Worm (Caenorhabditis elegans) whole organism, late embryonic: ENCODE data around the gene F57F4.1.

Experiments
- F13H6.1 ChIP-seq: sonication (generic microtip); optimal IDR thresholded peaks from 2 replicates; lab custom pipeline; 2016; ENCODE audit warnings: missing genetic modification characterization, missing compliant biosample characterization
- K09A11.1 ChIP-seq: sonication (generic microtip); optimal IDR thresholded peaks from 2 replicates; lab custom pipeline; 2017; ENCODE audit warnings: antibody characterized with exemption, mild to moderate bottlenecking, missing genetic modification characterization, missing compliant biosample characterization; ENCODE audit not compliant: insufficient read depth
- ceh-18 ChIP-seq: sonication (generic microtip); optimal IDR thresholded peaks from 2 replicates; lab custom pipeline; 2016; ENCODE audit warnings: missing genetic modification characterization, missing compliant biosample characterization
- ceh-19 ChIP-seq: fragments of 200-800 bp; sonication (Bioruptor generic); optimal IDR thresholded peaks from 2 replicates; lab custom pipeline; 2018; ENCODE audit warnings: mild to moderate bottlenecking, missing genetic modification characterization, missing compliant biosample characterization
- ceh-2 ChIP-seq: sonication (generic microtip); optimal IDR thresholded peaks from 2 replicates; lab custom pipeline; 2016; ENCODE audit warnings: missing genotype, missing genetic modification characterization, missing compliant biosample characterization
- ceh-24 ChIP-seq: sonication (generic microtip); optimal IDR thresholded peaks from 2 replicates; lab custom pipeline; 2016; ENCODE audit warnings: mild to moderate bottlenecking, missing genetic modification characterization, missing compliant biosample characterization
- ceh-30 ChIP-seq: fragments of 150-350 bp; optimal IDR thresholded peaks from 2 replicates; lab custom pipeline; 2014; ENCODE audit warnings: missing biosample characterization, missing genetic modification characterization
- ceh-31 ChIP-seq: sonication (generic microtip); optimal IDR thresholded peaks from 2 replicates; lab custom pipeline; 2016; ENCODE audit warnings: missing genetic modification characterization, missing compliant biosample characterization
- ceh-34 ChIP-seq: sonication (generic microtip); optimal IDR thresholded peaks from 2 replicates; lab custom pipeline; 2016; ENCODE audit warnings: mild to moderate bottlenecking, missing genetic modification characterization, missing compliant biosample characterization
- che-1 ChIP-seq: sonication (generic microtip); optimal IDR thresholded peaks from 2 replicates; lab custom pipeline; 2016; ENCODE audit warnings: mild to moderate bottlenecking, missing genetic modification characterization, missing compliant biosample characterization
- elt-2 ChIP-seq: sonication (generic microtip); optimal IDR thresholded peaks from 2 replicates; lab custom pipeline; 2016; ENCODE audit warnings: missing genetic modification reagents, missing genetic modification characterization, missing compliant biosample characterization
- eyg-1 ChIP-seq: sonication (generic microtip); optimal IDR thresholded peaks from 2 replicates; lab custom pipeline; 2016; ENCODE audit warnings: missing genotype, missing genetic modification characterization, missing compliant biosample characterization
- fax-1 ChIP-seq: sonication (generic microtip); optimal IDR thresholded peaks from 2 replicates; lab custom pipeline; 2016; ENCODE audit warnings: missing genotype, missing genetic modification characterization, missing compliant biosample characterization
- fkh-10 ChIP-seq: fragments of 150-350 bp; optimal IDR thresholded peaks from 2 replicates; lab custom pipeline; 2014; ENCODE audit warnings: missing biosample characterization, missing genetic modification reagents, missing genetic modification characterization
- gmeb-2 ChIP-seq: sonication (generic microtip); optimal IDR thresholded peaks from 2 replicates; lab custom pipeline; 2016; ENCODE audit warnings: missing genetic modification characterization, inconsistent platforms, missing compliant biosample characterization
- lim-6 ChIP-seq: sonication (generic microtip); optimal IDR thresholded peaks from 2 replicates; lab custom pipeline; 2016; ENCODE audit warnings: missing genetic modification characterization, missing compliant biosample characterization
- madf-2 ChIP-seq: sonication (generic microtip); optimal IDR thresholded peaks from 2 replicates; lab custom pipeline; 2017; ENCODE audit warnings: missing genetic modification characterization, missing compliant biosample characterization
- nfya-1 ChIP-seq: sonication (generic microtip); optimal IDR thresholded peaks from 2 replicates; lab custom pipeline; 2017; ENCODE audit warnings: missing genetic modification characterization, mild to moderate bottlenecking, missing compliant biosample characterization, antibody characterized with exemption, moderate library complexity
- nhr-11 ChIP-seq: fragments of 150-350 bp; optimal IDR thresholded peaks from 2 replicates; lab custom pipeline; 2014; ENCODE audit warnings: missing biosample characterization, missing genetic modification characterization
- nhr-232 ChIP-seq: sonication (generic microtip); optimal IDR thresholded peaks from 2 replicates; lab custom pipeline; 2016; ENCODE audit warnings: missing genetic modification characterization, missing compliant biosample characterization
- pag-3 ChIP-seq: sonication (generic microtip); optimal IDR thresholded peaks from 2 replicates; lab custom pipeline; 2016; ENCODE audit warnings: missing compliant biosample characterization, missing genetic modification characterization, borderline replicate concordance
- pax-1 ChIP-seq: fragments of 150-350 bp; optimal IDR thresholded peaks from 2 replicates; lab custom pipeline; 2014; ENCODE audit warnings: missing biosample characterization, missing genetic modification characterization
- pha-4 ChIP-seq: fragments of 150-350 bp; optimal IDR thresholded peaks from 2 replicates; lab custom pipeline; 2018; ENCODE audit warnings: missing biosample characterization, missing genetic modification reagents, missing genetic modification characterization
- rnt-1 ChIP-seq: sonication (generic microtip); optimal IDR thresholded peaks from 2 replicates; lab custom pipeline; 2016; ENCODE audit warnings: missing genetic modification characterization, missing compliant biosample characterization
- sdc-2 ChIP-seq: sonication (generic microtip); optimal IDR thresholded peaks from 2 replicates; lab custom pipeline; 2016; ENCODE audit warnings: missing genotype, missing genetic modification characterization, missing compliant biosample characterization
- sox-4 ChIP-seq: sonication (generic microtip); optimal IDR thresholded peaks from 2 replicates; lab custom pipeline; 2017; ENCODE audit warnings: mild to moderate bottlenecking, missing genetic modification characterization, inconsistent platforms, missing compliant biosample characterization
- ttx-3 ChIP-seq: sonication (generic microtip); optimal IDR thresholded peaks from 2 replicates; lab custom pipeline; 2016; ENCODE audit warnings: missing genetic modification reagents, missing genetic modification characterization, missing compliant biosample characterization
- unc-3 ChIP-seq, 2 experiments: fragments of 200-800 bp in 1 of 2; sonication (Bioruptor generic) in 1 of 2; sonication (generic microtip) in 1 of 2; conservative IDR thresholded peaks in 1 of 2; optimal IDR thresholded peaks in 1 of 2; 2 replicates each; pipeline versions ENCODE4 v1.3.6 to Lab custom; 2016 to 2022; ENCODE audit warnings: missing compliant biosample characterization in 2 of 2, missing genetic modification characterization in 2 of 2, missing genetic modification reagents in 1 of 2
- unc-42 ChIP-seq: sonication (generic microtip); optimal IDR thresholded peaks from 2 replicates; lab custom pipeline; 2016; ENCODE audit warnings: missing genotype, missing genetic modification characterization, missing compliant biosample characterization
- unc-55 ChIP-seq: sonication (generic microtip); optimal IDR thresholded peaks from 2 replicates; lab custom pipeline; 2017; ENCODE audit warnings: missing biosample characterization, missing genetic modification reagents, missing genetic modification characterization
- unc-86 ChIP-seq: sonication (generic microtip); optimal IDR thresholded peaks from 2 replicates; lab custom pipeline; 2016; ENCODE audit warnings: missing genetic modification characterization, missing compliant biosample characterization
- zip-5 ChIP-seq: sonication (generic microtip); optimal IDR thresholded peaks from 2 replicates; lab custom pipeline; 2016; ENCODE audit warnings: missing genetic modification characterization, missing compliant biosample characterization

The F57F4.1 gene

DNA sequence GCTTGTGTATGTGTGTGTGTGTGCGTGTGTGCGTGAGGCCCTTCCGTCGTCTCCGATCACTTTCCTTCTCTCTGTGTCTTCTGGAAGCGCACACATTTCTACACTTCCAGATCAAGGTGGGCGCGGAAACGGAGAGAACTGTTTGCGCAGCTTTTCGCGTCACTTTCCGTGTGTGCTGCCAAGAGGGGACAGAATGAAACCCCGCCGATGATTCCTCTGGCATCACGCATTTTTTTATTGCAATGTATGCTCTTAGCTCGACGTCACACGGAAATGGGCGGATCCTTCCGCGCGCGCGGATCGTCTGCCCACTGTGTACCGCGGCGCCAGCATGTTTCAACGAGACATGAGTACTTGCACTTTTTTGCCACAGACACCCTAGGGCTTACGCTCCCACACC is 34.9 kb upstream of the F57F4.1 start:
- TF ChIP-seq nfya-1 (tag; lab: Kevin White, UChicago) (no peak), F13H6.1 (tag; lab: Kevin White, UChicago) (peak; percentile 55)

DNA sequence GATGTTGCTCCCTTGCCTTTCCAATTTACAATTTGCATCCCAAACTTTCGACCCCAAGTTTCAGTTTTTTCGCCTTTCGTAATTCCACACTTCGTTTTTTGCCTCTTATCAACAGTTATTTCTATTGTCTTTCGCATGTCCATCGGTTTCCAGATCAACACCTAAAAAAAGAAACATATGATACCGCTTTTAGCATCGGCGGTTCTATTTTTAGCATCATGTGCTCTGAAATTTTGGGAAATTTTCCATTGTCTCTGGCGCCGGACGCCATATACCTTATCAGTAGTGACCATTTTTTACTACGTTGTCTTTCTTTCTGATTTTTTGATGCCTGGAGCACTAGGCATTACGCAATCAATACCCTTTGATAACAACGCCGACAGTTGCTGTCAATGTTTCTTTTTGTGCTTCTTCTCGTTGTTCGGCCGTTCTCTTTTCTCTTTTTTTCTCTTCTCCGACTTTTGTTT is 34.3 kb upstream of the F57F4.1 start, which contains the start of gene bcl-11:
TSS of gene bcl-11 (plus strand) at position 51 of the 467 bp plus-strand sequence.
- TF ChIP-seq elt-2 (tag; lab: Kevin White, UChicago) (peak; percentile 22), ceh-24 (tag; lab: Kevin White, UChicago) (no peak)

DNA sequence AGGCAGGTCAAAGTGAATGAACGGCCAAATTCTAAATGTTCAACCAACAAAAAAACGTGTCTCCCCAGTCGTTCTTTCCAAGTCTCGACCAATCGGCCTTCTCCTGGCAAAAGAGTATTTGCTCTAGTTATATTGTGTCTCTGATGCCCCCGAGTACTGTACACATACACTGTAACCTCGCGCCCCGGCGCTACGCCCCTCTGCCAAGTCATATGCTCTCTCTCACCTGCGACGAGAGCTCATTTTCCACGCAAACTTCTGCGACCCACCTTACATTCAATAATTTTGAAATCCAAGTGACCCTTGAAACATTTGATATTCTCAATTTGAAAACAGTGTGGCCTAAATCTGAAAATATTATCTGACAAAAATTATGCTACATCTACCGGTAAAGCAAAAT is 33.0 kb upstream of the F57F4.1 start:
- no peak for TF ChIP-seq unc-42 (tag; lab: Kevin White, UChicago)
- peak; percentile 53 for TF ChIP-seq F13H6.1 (tag; lab: Kevin White, UChicago)
- TF ChIP-seq, all 69 proteins: peak for 1

DNA sequence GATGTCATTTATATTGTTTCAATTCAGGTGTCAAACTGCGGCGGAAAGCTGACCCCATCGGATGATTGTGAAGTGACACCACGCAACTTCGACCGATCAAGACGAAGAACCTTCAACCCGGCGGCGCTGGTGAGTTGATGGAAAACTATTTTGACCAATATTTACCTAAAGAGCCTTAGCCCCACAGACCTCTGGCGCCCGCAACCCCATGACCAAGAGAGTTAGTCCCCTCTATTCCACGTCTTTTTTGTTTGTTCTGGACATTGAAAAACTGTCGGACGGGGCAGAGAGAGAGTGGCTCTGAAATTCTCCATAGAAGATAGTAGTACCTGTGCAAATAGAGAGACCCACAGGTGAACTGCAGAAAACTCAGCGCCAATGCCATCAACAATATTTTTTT is 31.6 kb upstream of the F57F4.1 start:
- TF ChIP-seq unc-55 (no peak), ceh-30 (tag; lab: Kevin White, UChicago) (no peak), ceh-31 (tag; lab: Kevin White, UChicago) (no peak), che-1 (tag; lab: Kevin White, UChicago) (no peak), lim-6 (tag; lab: Kevin White, UChicago) (no peak), pag-3 (no peak), K09A11.1 (no peak), sdc-2 (tag; lab: Kevin White, UChicago) (no peak), ceh-34 (no peak), sox-4 (tag; lab: Kevin White, UChicago) (no peak), nhr-11 (no peak), pha-4 (no peak), rnt-1 (no peak), fkh-10 (GFP tag; lab: Kevin White, UChicago) (no peak), eyg-1 (no peak), fax-1 (tag; lab: Kevin White, UChicago) (no peak), ttx-3 (tag; lab: Kevin White, UChicago) (no peak), pax-1 (tag; lab: Kevin White, UChicago) (no peak)

DNA sequence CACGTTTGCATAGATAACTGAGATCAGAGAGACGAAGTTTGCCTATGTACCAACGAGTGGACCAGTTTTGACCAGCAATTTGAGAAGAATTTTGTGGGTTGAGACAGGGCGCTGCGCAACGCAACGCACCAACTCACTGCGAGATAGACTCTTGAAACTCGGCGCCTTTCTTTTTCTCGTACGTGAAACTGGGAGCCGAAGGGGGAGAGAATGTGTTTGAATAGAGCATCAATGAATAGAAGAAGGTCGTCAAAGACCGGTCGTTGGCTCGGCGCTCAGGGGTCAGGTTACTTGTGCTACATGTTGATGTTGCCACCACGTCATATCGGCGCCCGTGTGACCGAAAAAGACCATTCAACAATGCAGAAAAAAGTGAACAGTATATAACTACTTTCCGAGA is 30.7 kb upstream of the F57F4.1 start:
- TF ChIP-seq F13H6.1 (tag; lab: Kevin White, UChicago): peak; percentile 61
- no peak for TF ChIP-seq gmeb-2 (tag; lab: Kevin White, UChicago)
- TF ChIP-seq elt-2 (tag; lab: Kevin White, UChicago): no peak
- peak; percentile 26 for TF ChIP-seq ceh-18
- TF ChIP-seq ceh-31 (tag; lab: Kevin White, UChicago): no peak
- TF ChIP-seq ceh-34: peak; percentile 31
- no peak for TF ChIP-seq ceh-19 (GFP tag; lab: Kevin White, UChicago)
- TF ChIP-seq lim-6 (tag; lab: Kevin White, UChicago): no peak
- TF ChIP-seq unc-86 (tag; lab: Kevin White, UChicago): no peak

DNA sequence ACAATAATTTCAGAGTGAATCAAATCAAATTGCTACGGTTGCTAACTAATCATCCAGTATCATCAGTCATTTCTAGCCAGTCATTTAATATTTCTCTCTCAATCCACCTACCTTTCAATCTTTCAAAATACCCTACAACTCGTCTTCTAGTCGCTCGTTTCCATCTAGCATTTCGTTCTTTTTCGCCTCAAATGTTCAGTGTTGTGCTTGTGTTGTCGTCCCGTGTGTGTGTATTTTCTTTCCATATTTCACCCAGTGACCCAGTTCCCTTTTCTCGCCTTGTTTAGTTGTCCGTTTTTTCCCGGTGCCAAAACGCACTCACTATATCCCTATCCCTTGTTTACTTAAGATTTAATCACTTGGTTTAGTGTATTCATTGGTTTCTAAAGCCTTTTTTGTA is 28.6 kb upstream of the F57F4.1 start:
- no peak for TF ChIP-seq madf-2

DNA sequence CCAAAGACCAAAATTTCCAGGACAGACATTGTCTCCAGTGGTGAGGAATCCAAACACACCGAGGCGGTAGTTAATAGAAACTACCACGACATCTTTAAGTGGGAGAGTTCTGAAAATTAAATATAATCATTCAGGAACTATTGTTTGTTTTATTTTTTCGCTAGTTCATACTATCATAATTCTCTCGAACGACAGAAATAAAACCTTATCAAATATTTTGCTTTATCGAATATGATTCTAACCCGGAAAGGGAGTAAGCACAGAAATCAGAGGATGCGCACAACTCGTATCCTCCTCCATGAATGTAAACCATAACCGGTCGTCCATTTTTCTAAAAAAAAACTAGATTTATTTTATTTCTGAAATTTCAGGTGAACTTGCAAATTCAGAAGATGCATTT is 25.5 kb upstream of the F57F4.1 start:
- TF ChIP-seq ceh-2 (tag; lab: Kevin White, UChicago): no peak
- no peak for TF ChIP-seq elt-2 (tag; lab: Kevin White, UChicago)
- TF ChIP-seq ceh-30 (tag; lab: Kevin White, UChicago): no peak
- no peak for TF ChIP-seq unc-86 (tag; lab: Kevin White, UChicago)
- no peak for TF ChIP-seq zip-5 (tag; lab: Kevin White, UChicago)
- no peak for TF ChIP-seq ceh-34
- no peak for TF ChIP-seq F13H6.1 (tag; lab: Kevin White, UChicago)
- TF ChIP-seq ceh-31 (tag; lab: Kevin White, UChicago): no peak
- no peak for TF ChIP-seq nhr-232 (tag; lab: Kevin White, UChicago)
- no peak for TF ChIP-seq ceh-18
- TF ChIP-seq unc-3 (GFP tag; conservative IDR thresholded peaks at IDR 0.05; lab: Robert Waterston, UW): no peak
- no peak for TF ChIP-seq unc-3 (tag; optimal IDR thresholded peaks at IDR 0.05; lab: Kevin White, UChicago)
- TF ChIP-seq, all 69 proteins: peak for 0
